Worm (Caenorhabditis elegans) whole organism, late embryonic: ENCODE data around the gene T24B8.7.

Source experiments
- C38D4.7 ChIP-seq: fragments of 200-800 bp; sonication (Bioruptor generic); optimal IDR thresholded peaks from 2 replicates; lab custom pipeline; 2018; ENCODE audit warnings: mild to moderate bottlenecking, missing genetic modification characterization, moderate library complexity, missing compliant biosample characterization
- Y22D7AL.16 ChIP-seq: sonication (generic microtip); optimal IDR thresholded peaks from 2 replicates; lab custom pipeline; 2016; ENCODE audit warnings: missing genetic modification characterization, missing compliant biosample characterization
- ahr-1 ChIP-seq: sonication (generic microtip); optimal IDR thresholded peaks from 2 replicates; lab custom pipeline; 2016; ENCODE audit warnings: missing genetic modification characterization, missing compliant biosample characterization
- ama-1 ChIP-seq: fragments of 150-350 bp; optimal IDR thresholded peaks from 2 replicates; lab custom pipeline; 2014
- ceh-19 ChIP-seq: fragments of 200-800 bp; sonication (Bioruptor generic); optimal IDR thresholded peaks from 2 replicates; lab custom pipeline; 2018; ENCODE audit warnings: mild to moderate bottlenecking, missing genetic modification characterization, missing compliant biosample characterization
- ceh-2 ChIP-seq: sonication (generic microtip); optimal IDR thresholded peaks from 2 replicates; lab custom pipeline; 2016; ENCODE audit warnings: missing genotype, missing genetic modification characterization, missing compliant biosample characterization
- ceh-22 ChIP-seq: sonication (generic microtip); optimal IDR thresholded peaks from 2 replicates; lab custom pipeline; 2017; ENCODE audit warnings: missing biosample characterization, missing genetic modification characterization
- ceh-24 ChIP-seq: sonication (generic microtip); optimal IDR thresholded peaks from 2 replicates; lab custom pipeline; 2016; ENCODE audit warnings: mild to moderate bottlenecking, missing genetic modification characterization, missing compliant biosample characterization
- ceh-48 ChIP-seq: sonication (generic microtip); optimal IDR thresholded peaks from 2 replicates; lab custom pipeline; 2016; ENCODE audit warnings: missing genetic modification characterization, inconsistent platforms, missing compliant biosample characterization
- ceh-6 ChIP-seq: fragments of 200-800 bp; sonication (Bioruptor generic); optimal IDR thresholded peaks from 2 replicates; lab custom pipeline; 2018; ENCODE audit warnings: mild to moderate bottlenecking, missing genetic modification characterization, missing compliant biosample characterization
- che-1 ChIP-seq: sonication (generic microtip); optimal IDR thresholded peaks from 2 replicates; lab custom pipeline; 2016; ENCODE audit warnings: mild to moderate bottlenecking, missing genetic modification characterization, missing compliant biosample characterization
- dmd-4 ChIP-seq: sonication (generic microtip); optimal IDR thresholded peaks from 2 replicates; lab custom pipeline; 2016; ENCODE audit warnings: borderline replicate concordance, missing genetic modification characterization, missing compliant biosample characterization
- dve-1 ChIP-seq: sonication (generic microtip); optimal IDR thresholded peaks from 2 replicates; lab custom pipeline; 2017; ENCODE audit warnings: antibody characterized with exemption, mild to moderate bottlenecking, missing genetic modification characterization, missing compliant biosample characterization
- elt-2 ChIP-seq: sonication (generic microtip); optimal IDR thresholded peaks from 2 replicates; lab custom pipeline; 2016; ENCODE audit warnings: missing genetic modification reagents, missing genetic modification characterization, missing compliant biosample characterization
- elt-4 ChIP-seq: sonication (generic microtip); optimal IDR thresholded peaks from 2 replicates; lab custom pipeline; 2016; ENCODE audit warnings: missing genetic modification characterization, missing compliant biosample characterization
- ets-4 ChIP-seq: sonication (generic microtip); optimal IDR thresholded peaks from 2 replicates; lab custom pipeline; 2016; ENCODE audit warnings: missing genetic modification characterization, missing compliant biosample characterization
- fax-1 ChIP-seq: sonication (generic microtip); optimal IDR thresholded peaks from 2 replicates; lab custom pipeline; 2016; ENCODE audit warnings: missing genotype, missing genetic modification characterization, missing compliant biosample characterization
- fkh-10 ChIP-seq: fragments of 150-350 bp; optimal IDR thresholded peaks from 2 replicates; lab custom pipeline; 2014; ENCODE audit warnings: missing biosample characterization, missing genetic modification reagents, missing genetic modification characterization
- fkh-6 ChIP-seq: sonication (generic microtip); optimal IDR thresholded peaks from 2 replicates; lab custom pipeline; 2016; ENCODE audit warnings: missing genetic modification characterization, missing compliant biosample characterization
- hlh-13 ChIP-seq: fragments of 200-800 bp; sonication (Bioruptor generic); optimal IDR thresholded peaks from 2 replicates; lab custom pipeline; 2018; ENCODE audit warnings: mild to moderate bottlenecking, missing genetic modification characterization, missing compliant biosample characterization
- hlh-30 ChIP-seq: sonication (generic microtip); optimal IDR thresholded peaks from 2 replicates; lab custom pipeline; 2017; ENCODE audit warnings: antibody characterized with exemption, missing genetic modification characterization, missing compliant biosample characterization; ENCODE audit not compliant: insufficient read depth
- hlh-6 ChIP-seq: sonication (generic microtip); optimal IDR thresholded peaks from 2 replicates; lab custom pipeline; 2016; ENCODE audit warnings: missing genotype, missing genetic modification characterization, missing compliant biosample characterization
- hlh-8 ChIP-seq: sonication (generic microtip); optimal IDR thresholded peaks from 2 replicates; lab custom pipeline; 2016; ENCODE audit warnings: missing genotype, missing genetic modification characterization, missing compliant biosample characterization
- madf-2 ChIP-seq: sonication (generic microtip); optimal IDR thresholded peaks from 2 replicates; lab custom pipeline; 2017; ENCODE audit warnings: missing genetic modification characterization, missing compliant biosample characterization
- mec-3 ChIP-seq: sonication (generic microtip); optimal IDR thresholded peaks from 2 replicates; lab custom pipeline; 2016; ENCODE audit warnings: borderline replicate concordance, missing genetic modification characterization, missing compliant biosample characterization
- nfya-1 ChIP-seq: sonication (generic microtip); optimal IDR thresholded peaks from 2 replicates; lab custom pipeline; 2017; ENCODE audit warnings: missing genetic modification characterization, mild to moderate bottlenecking, missing compliant biosample characterization, antibody characterized with exemption, moderate library complexity
- nhr-11 ChIP-seq: fragments of 150-350 bp; optimal IDR thresholded peaks from 2 replicates; lab custom pipeline; 2014; ENCODE audit warnings: missing biosample characterization, missing genetic modification characterization
- odd-2 ChIP-seq: sonication (generic microtip); optimal IDR thresholded peaks from 2 replicates; lab custom pipeline; 2017; ENCODE audit warnings: antibody characterized with exemption, mild to moderate bottlenecking, missing genetic modification characterization, missing compliant biosample characterization
- pag-3 ChIP-seq: sonication (generic microtip); optimal IDR thresholded peaks from 2 replicates; lab custom pipeline; 2016; ENCODE audit warnings: missing compliant biosample characterization, missing genetic modification characterization, borderline replicate concordance
- pat-9 ChIP-seq: fragments of 200-800 bp; sonication (Bioruptor generic); optimal IDR thresholded peaks from 2 replicates; lab custom pipeline; 2018; ENCODE audit warnings: mild to moderate bottlenecking, missing genetic modification characterization, moderate library complexity, missing compliant biosample characterization
- pha-4 ChIP-seq: fragments of 150-350 bp; optimal IDR thresholded peaks from 2 replicates; lab custom pipeline; 2018; ENCODE audit warnings: missing biosample characterization, missing genetic modification reagents, missing genetic modification characterization
- pqm-1 ChIP-seq: sonication (generic microtip); optimal IDR thresholded peaks from 2 replicates; lab custom pipeline; 2016; ENCODE audit warnings: missing genetic modification characterization, missing compliant biosample characterization
- ref-2 ChIP-seq: sonication (generic microtip); optimal IDR thresholded peaks from 2 replicates; lab custom pipeline; 2016; ENCODE audit warnings: missing genetic modification characterization, missing compliant biosample characterization
- sdc-2 ChIP-seq: sonication (generic microtip); optimal IDR thresholded peaks from 2 replicates; lab custom pipeline; 2016; ENCODE audit warnings: missing genotype, missing genetic modification characterization, missing compliant biosample characterization
- tbx-2 ChIP-seq: sonication (generic microtip); optimal IDR thresholded peaks from 2 replicates; lab custom pipeline; 2016; ENCODE audit warnings: missing genetic modification characterization, missing compliant biosample characterization
- tbx-7 ChIP-seq: sonication (generic microtip); optimal IDR thresholded peaks from 2 replicates; lab custom pipeline; 2016; ENCODE audit warnings: missing genotype, missing genetic modification characterization, missing compliant biosample characterization
- ttx-3 ChIP-seq: sonication (generic microtip); optimal IDR thresholded peaks from 2 replicates; lab custom pipeline; 2016; ENCODE audit warnings: missing genetic modification reagents, missing genetic modification characterization, missing compliant biosample characterization
- unc-3 ChIP-seq, 2 experiments: fragments of 200-800 bp in 1 of 2; sonication (Bioruptor generic) in 1 of 2; sonication (generic microtip) in 1 of 2; conservative IDR thresholded peaks in 1 of 2; optimal IDR thresholded peaks in 1 of 2; 2 replicates each; pipeline versions ENCODE4 v1.3.6 to Lab custom; 2016 to 2022; ENCODE audit warnings: missing compliant biosample characterization in 2 of 2, missing genetic modification characterization in 2 of 2, missing genetic modification reagents in 1 of 2
- unc-55 ChIP-seq: sonication (generic microtip); optimal IDR thresholded peaks from 2 replicates; lab custom pipeline; 2017; ENCODE audit warnings: missing biosample characterization, missing genetic modification reagents, missing genetic modification characterization
- unc-86 ChIP-seq: sonication (generic microtip); optimal IDR thresholded peaks from 2 replicates; lab custom pipeline; 2016; ENCODE audit warnings: missing genetic modification characterization, missing compliant biosample characterization
- zip-5 ChIP-seq: sonication (generic microtip); optimal IDR thresholded peaks from 2 replicates; lab custom pipeline; 2016; ENCODE audit warnings: missing genetic modification characterization, missing compliant biosample characterization

T24B8.7 gene

ce11 chrII:9092910-9093309 lies 39.4 kb upstream of the T24B8.7 start:
- no peak for TF ChIP-seq ceh-6 (GFP tag; lab: Kevin White, UChicago)
- no peak for TF ChIP-seq pat-9 (tag; lab: Kevin White, UChicago)
- no peak for TF ChIP-seq odd-2
- TF ChIP-seq fkh-10 (GFP tag; lab: Kevin White, UChicago): no peak
- no peak for TF ChIP-seq ceh-48
- TF ChIP-seq elt-2 (tag; lab: Kevin White, UChicago): peak; percentile 42
- no peak for TF ChIP-seq tbx-2 (tag; lab: Kevin White, UChicago)
- TF ChIP-seq, all 69 proteins: peak for 1

DNA sequence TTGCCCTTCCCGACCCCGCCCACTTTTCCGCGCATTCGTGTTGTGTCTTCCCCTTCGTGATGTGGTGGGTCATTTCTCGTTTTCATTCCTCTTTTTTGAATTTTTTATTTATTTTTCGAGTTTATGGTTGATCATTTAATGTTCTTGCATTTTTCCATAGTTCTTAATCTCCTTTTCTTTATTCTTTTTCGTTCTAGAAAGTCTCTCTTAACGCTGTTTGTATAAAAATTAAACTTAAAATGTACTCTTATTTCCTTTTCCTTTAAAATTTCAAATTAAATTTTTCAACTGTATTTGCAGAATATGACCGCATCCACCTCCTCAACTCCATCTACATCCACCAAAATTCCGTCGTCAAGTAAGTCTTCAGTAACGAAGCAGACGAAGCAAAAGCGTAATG lies 32.8 kb upstream of the T24B8.7 start, which contains the start of gene hlh-3:
Gene hlh-3, plus strand, starts transcription at position 301 of the 400 bp plus-strand sequence.
- TF ChIP-seq che-1 (no peak), ttx-3 (no peak), hlh-6 (tag; lab: Kevin White, UChicago) (no peak), dmd-4 (tag; lab: Kevin White, UChicago) (no peak), C38D4.7 (GFP tag; lab: Kevin White, UChicago) (no peak), sdc-2 (tag; lab: Kevin White, UChicago) (no peak), pha-4 (tag; lab: Kevin White, UChicago) (no peak), zip-5 (tag; lab: Kevin White, UChicago) (no peak), odd-2 (no peak), ets-4 (tag; lab: Kevin White, UChicago) (no peak), ceh-6 (GFP tag; lab: Kevin White, UChicago) (no peak), madf-2 (no peak), nhr-11 (no peak), unc-86 (tag; lab: Kevin White, UChicago) (no peak), pqm-1 (no peak), hlh-30 (tag; lab: Kevin White, UChicago) (no peak), fkh-10 (GFP tag; lab: Kevin White, UChicago) (no peak), hlh-8 (no peak), unc-55 (no peak)

- TF ChIP-seq fax-1 (tag; lab: Kevin White, UChicago) (no peak), ceh-22 (tag; lab: Kevin White, UChicago) (no peak), unc-55 (no peak), pag-3 (tag; lab: Kevin White, UChicago) (no peak), ceh-2 (tag; lab: Kevin White, UChicago) (no peak), ama-1 (no peak), mec-3 (tag; lab: Kevin White, UChicago) (no peak), Y22D7AL.16 (tag; lab: Kevin White, UChicago) (no peak), hlh-13 (GFP tag; lab: Kevin White, UChicago) (no peak)
Observed at ce11 chrII:9083093-9083492, 29.6 kb upstream of the T24B8.7 start, which contains the start of gene sysm-1. Gene sysm-1 (minus strand): TSS chrII:9083193.

ce11 chrII:9078351-9078750 lies 24.9 kb upstream of the T24B8.7 start:
- TF ChIP-seq ceh-24 (no peak), fkh-6 (tag; lab: Kevin White, UChicago) (no peak), dve-1 (no peak), ets-4 (tag; lab: Kevin White, UChicago) (no peak), nfya-1 (no peak), ceh-19 (GFP tag; lab: Kevin White, UChicago) (no peak), elt-2 (tag; lab: Kevin White, UChicago) (no peak), tbx-7 (tag; lab: Kevin White, UChicago) (no peak), unc-86 (tag; lab: Kevin White, UChicago) (no peak), elt-4 (tag; lab: Kevin White, UChicago) (no peak), unc-3 (GFP tag; conservative IDR thresholded peaks at IDR 0.05; lab: Robert Waterston, UW) (no peak), unc-3 (tag; optimal IDR thresholded peaks at IDR 0.05; lab: Kevin White, UChicago) (no peak), madf-2 (no peak), fkh-10 (GFP tag; lab: Kevin White, UChicago) (no peak), pha-4 (tag; lab: Kevin White, UChicago) (no peak), ref-2 (tag; lab: Kevin White, UChicago) (no peak), unc-55 (no peak), ahr-1 (tag; lab: Kevin White, UChicago) (no peak), che-1 (no peak), ttx-3 (no peak)
